Fruit fly (Drosophila melanogaster): ENCODE results near the gene Pxt.

Pxt gene

DNA sequence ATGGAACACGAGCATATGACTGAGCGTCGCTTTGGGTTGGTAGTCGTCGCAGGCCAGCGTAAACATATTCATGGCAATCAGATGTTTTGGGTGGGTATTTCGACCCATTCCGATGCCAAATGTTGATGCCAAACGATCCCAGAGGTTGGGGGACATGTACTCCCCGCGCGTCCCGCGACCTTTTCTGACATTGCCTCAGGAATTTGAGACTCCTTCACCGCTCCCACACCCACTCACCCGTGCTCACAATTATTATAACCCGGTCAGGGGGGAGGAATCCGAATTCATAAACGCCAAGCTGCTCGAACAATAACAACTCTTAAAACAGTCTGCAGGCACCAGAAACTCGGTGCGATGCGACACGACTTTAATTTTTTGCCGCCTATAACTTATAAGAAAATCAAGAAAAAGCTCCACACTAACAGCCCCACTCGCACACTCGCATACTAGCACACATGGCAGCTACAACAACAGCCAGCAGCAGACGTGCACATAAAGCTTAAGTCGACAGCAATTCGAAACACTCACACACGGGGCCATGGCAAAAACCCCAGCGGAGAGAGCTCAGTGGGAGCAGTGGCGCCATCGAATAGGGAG, 19.3 kb upstream of the Pxt start:
- TF ChIP-seq ovo (GFP tag; optimal IDR thresholded peaks at IDR 0.05) (no peak), CG7045 (GFP tag; optimal IDR thresholded peaks at IDR 0.05) (no peak), CG5204 (GFP tag; optimal IDR thresholded peaks at IDR 0.05) (no peak), CG33017 (tag; optimal IDR thresholded peaks at IDR 0.05) (no peak), CG14711 (tag; optimal IDR thresholded peaks at IDR 0.05) (no peak), Mnt (GFP tag; optimal IDR thresholded peaks at IDR 0.05) (peak; percentile 68), Clk (GFP tag; optimal IDR thresholded peaks at IDR 0.05) (peak; percentile 86), bab1 (GFP tag; optimal IDR thresholded peaks at IDR 0.05) (no peak)

dm6 chr3R:17700488-17701130, 18.6 kb upstream of the Pxt start:
- TF ChIP-seq Mnt (GFP tag; optimal IDR thresholded peaks at IDR 0.05) (peak; percentile 17), Crg-1 (GFP tag; optimal IDR thresholded peaks at IDR 0.05) (peak; percentile 88), cnc (optimal IDR thresholded peaks at IDR 0.05) (no peak), tj (GFP tag; optimal IDR thresholded peaks at IDR 0.05) (peak; percentile 91), CG5204 (GFP tag; optimal IDR thresholded peaks at IDR 0.05) (no peak), Clk (GFP tag; optimal IDR thresholded peaks at IDR 0.05) (peak; percentile 76), cic (GFP tag; optimal IDR thresholded peaks at IDR 0.05) (peak; percentile 84), CG11617 (GFP tag; optimal IDR thresholded peaks at IDR 0.05) (peak; percentile 99), CG7045 (GFP tag; optimal IDR thresholded peaks at IDR 0.05) (peak; percentile 99), Hr96 (GFP tag; optimal IDR thresholded peaks at IDR 0.05) (peak; percentile 60), toe (GFP tag; optimal IDR thresholded peaks at IDR 0.05) (peak; percentile 87), ovo (GFP tag; optimal IDR thresholded peaks at IDR 0.05) (peak; percentile 92), CG1620 (GFP tag; optimal IDR thresholded peaks at IDR 0.05) (peak; percentile 67), pad (GFP tag; optimal IDR thresholded peaks at IDR 0.05) (peak; percentile 91), CG7101 (tag; optimal IDR thresholded peaks at IDR 0.05) (peak; percentile 99), CG33017 (tag; optimal IDR thresholded peaks at IDR 0.05) (peak; percentile 99), bab1 (GFP tag; optimal IDR thresholded peaks at IDR 0.05) (peak; percentile 98), CG14711 (tag; optimal IDR thresholded peaks at IDR 0.05) (peak; percentile 96), CG12768 (GFP tag; optimal IDR thresholded peaks at IDR 0.05) (peak; percentile 98), kay (GFP tag; ENCODE audit: borderline replicate concordance) (peak; percentile 99)

- peak; percentile 38 for TF ChIP-seq bab1 (GFP tag; optimal IDR thresholded peaks at IDR 0.05)
- TF ChIP-seq toe (GFP tag; optimal IDR thresholded peaks at IDR 0.05) = peak; percentile 19
- peak; percentile 13 for TF ChIP-seq CG7101 (tag; optimal IDR thresholded peaks at IDR 0.05)
- TF ChIP-seq Crg-1 (GFP tag; optimal IDR thresholded peaks at IDR 0.05) = no peak
- TF ChIP-seq Clk (GFP tag; optimal IDR thresholded peaks at IDR 0.05) = no peak
- no peak for TF ChIP-seq CG7045 (GFP tag; optimal IDR thresholded peaks at IDR 0.05)
- TF ChIP-seq CG14711 (tag; optimal IDR thresholded peaks at IDR 0.05) = no peak
- TF ChIP-seq cnc (optimal IDR thresholded peaks at IDR 0.05) = no peak
- peak; percentile 75 for TF ChIP-seq ovo (GFP tag; optimal IDR thresholded peaks at IDR 0.05)
- TF ChIP-seq Hr96 (GFP tag; optimal IDR thresholded peaks at IDR 0.05) = peak; percentile 52
- TF ChIP-seq cic (GFP tag; optimal IDR thresholded peaks at IDR 0.05) = peak; percentile 91
- TF ChIP-seq Mnt (GFP tag; optimal IDR thresholded peaks at IDR 0.05) = peak; percentile 85
- peak; percentile 95 for TF ChIP-seq tj (GFP tag; optimal IDR thresholded peaks at IDR 0.05)
- peak; percentile 48 for TF ChIP-seq pad (GFP tag; optimal IDR thresholded peaks at IDR 0.05)
- peak; percentile 36 for TF ChIP-seq CG33017 (tag; optimal IDR thresholded peaks at IDR 0.05)
- no peak for TF ChIP-seq kay (GFP tag; ENCODE audit: borderline replicate concordance)
- TF ChIP-seq CG12768 (GFP tag; optimal IDR thresholded peaks at IDR 0.05) = peak; percentile 81
- TF ChIP-seq CG1620 (GFP tag; optimal IDR thresholded peaks at IDR 0.05) = peak; percentile 10
- TF ChIP-seq CG5204 (GFP tag; optimal IDR thresholded peaks at IDR 0.05) = no peak
- TF ChIP-seq CG11617 (GFP tag; optimal IDR thresholded peaks at IDR 0.05) = no peak
Observed at dm6 chr3R:17701131-17701593, 18.1 kb upstream of the Pxt start.

DNA sequence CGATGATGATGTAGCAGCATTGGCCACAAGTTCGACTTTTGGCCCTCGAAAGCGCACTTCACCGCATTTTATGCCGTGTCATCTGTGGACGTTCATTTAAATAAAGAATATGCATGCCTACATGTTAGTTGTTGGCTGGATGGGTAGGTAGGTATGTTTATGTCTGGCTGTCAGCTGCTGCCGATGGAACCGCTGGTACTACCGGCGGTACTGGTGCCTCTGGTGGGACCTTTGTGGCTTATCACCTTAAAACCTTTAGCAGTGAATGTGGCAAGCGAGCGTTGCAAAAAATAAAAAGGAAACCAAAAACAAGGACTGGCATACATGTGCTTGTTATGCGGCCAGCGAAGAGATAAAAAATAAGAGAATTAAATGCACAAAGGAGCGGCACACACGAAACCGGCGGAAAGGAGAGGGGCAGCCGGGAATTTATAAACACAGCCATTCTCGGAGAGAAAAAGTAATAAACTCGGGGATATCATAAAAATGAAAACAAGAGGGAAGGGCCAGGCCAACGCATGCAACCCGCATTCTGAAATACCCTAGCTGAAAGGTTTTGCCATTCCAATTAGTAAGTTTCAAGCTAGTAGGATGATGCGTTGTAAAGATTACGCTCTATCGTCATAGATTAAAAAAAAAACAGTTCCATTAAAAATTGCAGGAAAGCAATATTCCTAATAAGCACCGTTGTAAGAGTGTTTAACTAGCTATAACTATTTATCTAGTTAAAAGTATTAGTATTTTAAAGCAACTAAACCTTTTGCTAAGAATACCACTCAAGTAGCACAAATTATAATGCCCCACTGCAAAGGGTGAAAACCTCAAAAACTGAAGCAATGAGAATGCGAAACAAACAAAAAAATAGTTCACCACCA, 17.0 kb upstream of the Pxt start:
- peak; percentile 0 for TF ChIP-seq CG7101 (tag; optimal IDR thresholded peaks at IDR 0.05)
- no peak for TF ChIP-seq Crg-1 (GFP tag; optimal IDR thresholded peaks at IDR 0.05)
- no peak for TF ChIP-seq Hr96 (GFP tag; optimal IDR thresholded peaks at IDR 0.05)
- TF ChIP-seq CG33017 (tag; optimal IDR thresholded peaks at IDR 0.05) = peak; percentile 36
- TF ChIP-seq CG11617 (GFP tag; optimal IDR thresholded peaks at IDR 0.05) = no peak
- TF ChIP-seq Mnt (GFP tag; optimal IDR thresholded peaks at IDR 0.05) = no peak
- TF ChIP-seq toe (GFP tag; optimal IDR thresholded peaks at IDR 0.05) = peak; percentile 28
- TF ChIP-seq CG12768 (GFP tag; optimal IDR thresholded peaks at IDR 0.05) = no peak
- no peak for TF ChIP-seq tj (GFP tag; optimal IDR thresholded peaks at IDR 0.05)
- no peak for TF ChIP-seq CG14711 (tag; optimal IDR thresholded peaks at IDR 0.05)
- TF ChIP-seq kay (GFP tag; ENCODE audit: borderline replicate concordance) = no peak
- no peak for TF ChIP-seq CG7045 (GFP tag; optimal IDR thresholded peaks at IDR 0.05)
- TF ChIP-seq cic (GFP tag; optimal IDR thresholded peaks at IDR 0.05) = no peak
- TF ChIP-seq Clk (GFP tag; optimal IDR thresholded peaks at IDR 0.05) = no peak

- TF ChIP-seq Hr96 (GFP tag; optimal IDR thresholded peaks at IDR 0.05) (peak; percentile 77), Crg-1 (GFP tag; optimal IDR thresholded peaks at IDR 0.05) (peak; percentile 70), Mnt (GFP tag; optimal IDR thresholded peaks at IDR 0.05) (no peak), CG12768 (GFP tag; optimal IDR thresholded peaks at IDR 0.05) (peak; percentile 75), bab1 (GFP tag; optimal IDR thresholded peaks at IDR 0.05) (peak; percentile 88), cnc (optimal IDR thresholded peaks at IDR 0.05) (no peak), cic (GFP tag; optimal IDR thresholded peaks at IDR 0.05) (no peak), CG5204 (GFP tag; optimal IDR thresholded peaks at IDR 0.05) (peak; percentile 88), CG7045 (GFP tag; optimal IDR thresholded peaks at IDR 0.05) (peak; percentile 91), ovo (GFP tag; optimal IDR thresholded peaks at IDR 0.05) (peak; percentile 19), toe (GFP tag; optimal IDR thresholded peaks at IDR 0.05) (peak; percentile 73), CG7101 (tag; optimal IDR thresholded peaks at IDR 0.05) (peak; percentile 89), CG1620 (GFP tag; optimal IDR thresholded peaks at IDR 0.05) (peak; percentile 58), Clk (GFP tag; optimal IDR thresholded peaks at IDR 0.05) (peak; percentile 42), pad (GFP tag; optimal IDR thresholded peaks at IDR 0.05) (peak; percentile 66), CG33017 (tag; optimal IDR thresholded peaks at IDR 0.05) (peak; percentile 89), kay (GFP tag; ENCODE audit: borderline replicate concordance) (peak; percentile 81), CG14711 (tag; optimal IDR thresholded peaks at IDR 0.05) (peak; percentile 91), CG11617 (GFP tag; optimal IDR thresholded peaks at IDR 0.05) (peak; percentile 84), tj (GFP tag; optimal IDR thresholded peaks at IDR 0.05) (peak; percentile 68)
Observed at dm6 chr3R:17703024-17703690, 16.1 kb upstream of the Pxt start.
